Fruit fly (Drosophila melanogaster): ENCODE measurements around the gene dpr8.

DNA sequence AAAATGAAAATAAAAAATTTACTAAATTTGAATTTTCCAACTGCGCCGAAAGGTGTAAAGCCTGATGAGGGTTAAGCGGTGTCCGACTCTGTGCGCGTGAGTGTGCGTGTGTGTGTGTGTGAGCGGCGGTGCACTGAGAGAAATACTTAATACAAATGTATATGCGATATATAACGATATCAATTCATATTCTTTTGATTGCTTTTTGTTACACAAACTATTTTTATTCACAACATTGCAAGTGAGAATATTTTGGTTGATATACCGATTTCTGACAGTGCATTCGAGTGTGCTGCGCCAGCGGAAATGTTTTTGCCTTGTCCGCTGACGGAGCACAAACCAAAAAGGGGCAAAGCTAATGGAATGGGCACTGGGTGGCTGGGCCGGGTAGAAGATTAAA, 10.2 kb downstream of the dpr8 start:
- TF ChIP-seq lz (GFP tag; optimal IDR thresholded peaks at IDR 0.05): no peak
- no peak for TF ChIP-seq achi (GFP tag; optimal IDR thresholded peaks at IDR 0.05)
- TF ChIP-seq spab (GFP tag; optimal IDR thresholded peaks at IDR 0.05): no peak
- no peak for TF ChIP-seq CG32006 (GFP tag; optimal IDR thresholded peaks at IDR 0.05)
- no peak for TF ChIP-seq fd85E (GFP tag; optimal IDR thresholded peaks at IDR 0.05)
- TF ChIP-seq Lpt (GFP tag; optimal IDR thresholded peaks at IDR 0.05): no peak
- TF ChIP-seq Hr39 (GFP tag; optimal IDR thresholded peaks at IDR 0.05): no peak
- TF ChIP-seq CG11762 (GFP tag; optimal IDR thresholded peaks at IDR 0.05; ENCODE audit: insufficient read depth): no peak
- TF ChIP-seq Eip93F (GFP tag; optimal IDR thresholded peaks at IDR 0.05): no peak
- no peak for TF ChIP-seq CG6276 (GFP tag; optimal IDR thresholded peaks at IDR 0.05)
- TF ChIP-seq vri (GFP tag; optimal IDR thresholded peaks at IDR 0.05): no peak

Measured in whole organism, prepupa.